Worm (Caenorhabditis elegans): Measurements from ENCODE around the gene hsp-60.

hsp-60 gene

ce11 chrIII:1618915-1619314 is 627 bp upstream of the hsp-60 start, which contains the start of gene Y22D7AL.10 (continued):
- TF ChIP-seq tag-97 (GFP tag; IDR thresholded peaks at IDR 0.05) (0 out of 2 replicates have a peak, but pooled peaks have one; percentile 75), dve-1 (tag; optimal IDR thresholded peaks at IDR 0.05; ENCODE audit: insufficient read depth) (peak; percentile 99), gei-8 (GFP tag; optimal IDR thresholded peaks at IDR 0.05) (peak; percentile 81), arid-1 (GFP tag; conservative IDR thresholded peaks at IDR 0.05) (peak; percentile 97), hlh-30 (tag; optimal IDR thresholded peaks at IDR 0.05; ENCODE audit: insufficient read depth) (peak; percentile 94), ces-1 (GFP tag; optimal IDR thresholded peaks at IDR 0.05) (peak; percentile 83), rbr-2 (tag; optimal IDR thresholded peaks at IDR 0.05) (peak; percentile 98), madf-5 (GFP tag; IDR thresholded peaks at IDR 0.05) (peak in 1 of 2 experiments; percentile 87; a peak in 2 of 4 replicates), ZK546.5 (tag; optimal IDR thresholded peaks at IDR 0.05) (peak in 1 of 2 experiments; percentile 61), F37D6.2 (tag; optimal IDR thresholded peaks at IDR 0.05) (peak; percentile 96), cey-2 (tag; optimal IDR thresholded peaks at IDR 0.05; ENCODE audit: borderline replicate concordance, insufficient read depth) (peak; percentile 30), nhr-6 (tag; optimal IDR thresholded peaks at IDR 0.05) (peak; percentile 97), dmd-8 (GFP tag; IDR thresholded peaks at IDR 0.05) (peak; percentile 73), aly-2 (tag; optimal IDR thresholded peaks at IDR 0.05) (no peak), daf-19 (GFP tag; conservative IDR thresholded peaks at IDR 0.05) (peak; percentile 89), T20F7.1 (GFP tag; optimal IDR thresholded peaks at IDR 0.05) (peak; percentile 91), ama-1 (optimal IDR thresholded peaks at IDR 0.05) (peak; percentile 53), ceh-32 (tag; optimal IDR thresholded peaks at IDR 0.05; ENCODE audit: poor library complexity) (peak; percentile 79), vab-7 (GFP tag; IDR thresholded peaks at IDR 0.05) (peak; percentile 95), R02D3.7 (tag; optimal IDR thresholded peaks at IDR 0.05) (no peak), Y105C5A.15 (GFP tag; IDR thresholded peaks at IDR 0.05) (peak; percentile 87; the same call in 1 of the 2 replicates), unc-130 (GFP tag; optimal IDR thresholded peaks at IDR 0.05) (peak; percentile 97), nhr-25 (tag; optimal IDR thresholded peaks at IDR 0.05; ENCODE audit: borderline replicate concordance, insufficient read depth) (peak; percentile 93), pha-4 (GFP tag; IDR thresholded peaks at IDR 0.05) (peak; percentile 98), pha-4 (tag; optimal IDR thresholded peaks at IDR 0.05) (no peak), mxl-2 (GFP tag; conservative IDR thresholded peaks at IDR 0.05) (0 out of 2 replicates have a peak, but pooled peaks have one; percentile 23), lsy-2 (tag; optimal IDR thresholded peaks at IDR 0.05) (peak; percentile 92 to 97), lir-3 (tag; optimal IDR thresholded peaks at IDR 0.05) (peak; percentile 76), Y5F2A.4 (GFP tag; optimal IDR thresholded peaks at IDR 0.05) (peak; percentile 90), F44E2.7 (GFP tag; IDR thresholded peaks at IDR 0.05) (peak; percentile 87), nhr-41 (GFP tag; IDR thresholded peaks at IDR 0.05) (peak; percentile 48; the same call in 1 of the 2 replicates), hlh-11 (tag; optimal IDR thresholded peaks at IDR 0.05) (peak; percentile 97), madf-9 (GFP tag; conservative IDR thresholded peaks at IDR 0.05) (peak; percentile 93), zip-11 (GFP tag; IDR thresholded peaks at IDR 0.05) (peak; percentile 82; the same call in 1 of the 2 replicates), Y75B8A.6 (GFP tag; IDR thresholded peaks at IDR 0.05) (peak; percentile 74; the same call in 1 of the 2 replicates), daf-12 (tag; optimal IDR thresholded peaks at IDR 0.05) (no peak), mdl-1 (tag; optimal IDR thresholded peaks at IDR 0.05) (peak in 1 of 2 experiments; percentile 76), nhr-76 (tag; optimal IDR thresholded peaks at IDR 0.05) (peak; percentile 46), zip-2 (tag; optimal IDR thresholded peaks at IDR 0.05) (peak; percentile 84), fos-1 (tag; optimal IDR thresholded peaks at IDR 0.05) (peak; percentile 39), egl-43 (GFP tag; IDR thresholded peaks at IDR 0.05) (peak; percentile 98), unc-62 (GFP tag; optimal IDR thresholded peaks at IDR 0.05 in 1 of 2) (peak in 1 of 2 experiments; percentile 100), unc-62 (tag; optimal IDR thresholded peaks at IDR 0.05) (peak; percentile 79), nhr-28 (tag; optimal IDR thresholded peaks at IDR 0.05) (peak; percentile 83), nhr-102 (tag; optimal IDR thresholded peaks at IDR 0.05) (peak; percentile 98), ZK337.2 (GFP tag; IDR thresholded peaks at IDR 0.05) (peak; percentile 80), aha-1 (tag) (peak; percentile 99), Y48G9A.11 (GFP tag; IDR thresholded peaks at IDR 0.05) (peak; percentile 95), ceh-44 (GFP tag; IDR thresholded peaks at IDR 0.05) (peak; percentile 86; the same call in 1 of the 2 replicates), ceh-82 (tag; optimal IDR thresholded peaks at IDR 0.05) (no peak)
